Fruit fly (Drosophila melanogaster) whole organism, embryonic: ENCODE measurements around the gene His3.3B.

Experiments
- CG12299 ChIP-seq: fragments of 200-800 bp; sonication (Bioruptor generic); optimal IDR thresholded peaks from 2 replicates; lab custom pipeline; 2018; ENCODE audit warnings: missing biosample characterization, mild to moderate bottlenecking, missing genetic modification characterization
- CG6813 ChIP-seq: fragments of 200-800 bp; sonication (Bioruptor generic); optimal IDR thresholded peaks from 2 replicates; lab custom pipeline; 2017; ENCODE audit warnings: missing biosample characterization, missing genetic modification characterization, mild to moderate bottlenecking, moderate library complexity, missing genetic modification reagents
- ab ChIP-seq: fragments of 200-800 bp; sonication (Bioruptor generic); optimal IDR thresholded peaks from 2 replicates; lab custom pipeline; 2016; ENCODE audit warnings: missing biosample characterization, missing genetic modification characterization
- bowl ChIP-seq: fragments of 200-800 bp; sonication (Bioruptor generic); IDR thresholded peaks from 2 replicates; pipeline ENCODE4 v1.3.6; 2022; ENCODE audit warnings: missing biosample characterization, missing genetic modification characterization

dm6 chrX:9163110-9163509, 6.6 kb upstream of the His3.3B start, which contains the start of gene mei-P26:
- TF ChIP-seq CG12299 (tag; lab: Kevin White, UChicago) (no peak), CG6813 (no peak), ab (no peak), bowl (GFP tag; lab: Robert Waterston, UW) (no peak)
